Worm (Caenorhabditis elegans) whole organism, young adult: ENCODE measurements around the gene sgnh-1.

Experiments used
- B0019.2 ChIP-seq: fragments of 200-800 bp; sonication (Bioruptor generic); conservative IDR thresholded peaks from 2 replicates; pipeline ENCODE4 v1.3.6; 2022; ENCODE audit warnings: missing genetic modification reagents, missing genetic modification characterization, missing compliant biosample characterization
- B0261.1 ChIP-seq: sonication (generic microtip); optimal IDR thresholded peaks from 2 replicates; lab custom pipeline; 2016; ENCODE audit warnings: mild to moderate bottlenecking, missing genetic modification characterization, moderate library complexity, missing compliant biosample characterization
- C06A6.2 ChIP-seq: fragments of 200-800 bp; sonication (Bioruptor generic); conservative IDR thresholded peaks from 2 replicates; pipeline ENCODE4 v1.3.6; 2022; ENCODE audit warnings: missing genetic modification characterization, missing compliant biosample characterization
- C17E4.6 ChIP-seq: fragments of 200-800 bp; sonication (Bioruptor generic); IDR thresholded peaks from 2 replicates; pipeline ENCODE4 v1.3.6; 2022; ENCODE audit warnings: missing genetic modification reagents, missing genetic modification characterization, missing compliant biosample characterization
- F37B4.10 ChIP-seq: fragments of 200-800 bp; sonication (Bioruptor generic); IDR thresholded peaks from 2 replicates; pipeline ENCODE4 v1.3.6; 2022; ENCODE audit warnings: missing genetic modification characterization, missing compliant biosample characterization
- F49E8.2 ChIP-seq: sonication (generic microtip); optimal IDR thresholded peaks from 3 replicates; lab custom pipeline; 2017; ENCODE audit warnings: missing genetic modification characterization, mild to moderate bottlenecking, missing compliant biosample characterization, antibody characterized with exemption, moderate library complexity; ENCODE audit not compliant: insufficient read depth
- F57C9.4 ChIP-seq: sonication (generic microtip); optimal IDR thresholded peaks from 2 replicates; lab custom pipeline; 2017; ENCODE audit warnings: mild to moderate bottlenecking, missing genetic modification characterization, missing compliant biosample characterization
- K11D2.4 ChIP-seq: fragments of 200-800 bp; sonication (Bioruptor generic); IDR thresholded peaks from 2 replicates; pipeline ENCODE4 v1.3.6; 2022; ENCODE audit warnings: missing genetic modification reagents, missing genetic modification characterization, missing compliant biosample characterization
- attf-6 ChIP-seq: fragments of 200-800 bp; sonication (Bioruptor generic); IDR thresholded peaks from 2 replicates; pipeline ENCODE4 v1.3.6; 2022; ENCODE audit warnings: missing genetic modification reagents, missing genetic modification characterization, missing compliant biosample characterization
- bed-1 ChIP-seq: fragments of 200-800 bp; sonication (Bioruptor generic); IDR thresholded peaks from 2 replicates; pipeline ENCODE4 v1.3.6; 2022; ENCODE audit warnings: missing genetic modification reagents, missing genetic modification characterization, missing compliant biosample characterization
- ccch-3 ChIP-seq: fragments of 200-800 bp; sonication (Bioruptor generic); optimal IDR thresholded peaks from 2 replicates; lab custom pipeline; 2018; ENCODE audit warnings: mild to moderate bottlenecking, missing genetic modification characterization, missing compliant biosample characterization
- cebp-2 ChIP-seq: fragments of 200-800 bp; sonication (Bioruptor generic); IDR thresholded peaks from 2 replicates; pipeline ENCODE4 v1.3.6; 2022; ENCODE audit warnings: missing genetic modification characterization, missing compliant biosample characterization
- ceh-100 ChIP-seq: fragments of 200-800 bp; sonication (Bioruptor generic); IDR thresholded peaks from 2 replicates; pipeline ENCODE4 v1.3.6; 2022; ENCODE audit warnings: missing genetic modification reagents, missing genetic modification characterization, missing compliant biosample characterization
- ceh-27 ChIP-seq: fragments of 200-800 bp; sonication (Bioruptor generic); optimal IDR thresholded peaks from 2 replicates; lab custom pipeline; 2018; ENCODE audit warnings: mild to moderate bottlenecking, missing genetic modification characterization, moderate library complexity, missing compliant biosample characterization
- ceh-58 ChIP-seq: fragments of 200-800 bp; sonication (Bioruptor generic); IDR thresholded peaks from 2 replicates; pipeline ENCODE4 v1.3.6; 2022; ENCODE audit warnings: missing genetic modification characterization, missing compliant biosample characterization
- ceh-79 ChIP-seq: sonication (generic microtip); optimal IDR thresholded peaks from 2 replicates; lab custom pipeline; 2017; ENCODE audit warnings: mild to moderate bottlenecking, missing genetic modification characterization, missing compliant biosample characterization
- chd-7 ChIP-seq: sonication (generic microtip); optimal IDR thresholded peaks from 2 replicates; lab custom pipeline; 2016; ENCODE audit warnings: mild to moderate bottlenecking, missing genetic modification characterization, moderate library complexity, missing compliant biosample characterization
- dox-1 ChIP-seq: fragments of 200-800 bp; sonication (Bioruptor generic); IDR thresholded peaks from 2 replicates; pipeline ENCODE4 v1.3.6; 2022; ENCODE audit warnings: missing genetic modification reagents, missing genetic modification characterization, missing compliant biosample characterization
- efl-1 ChIP-seq: fragments of 150-350 bp; optimal IDR thresholded peaks from 2 replicates; lab custom pipeline; 2014; ENCODE audit warnings: missing biosample characterization, missing genetic modification reagents, missing genetic modification characterization
- egl-18 ChIP-seq: fragments of 200-800 bp; sonication (Bioruptor generic); IDR thresholded peaks from 2 replicates; pipeline ENCODE4 v1.3.6; 2022; ENCODE audit warnings: missing genetic modification reagents, missing genetic modification characterization, missing compliant biosample characterization
- ekl-4 ChIP-seq: fragments of 200-800 bp; sonication (Bioruptor generic); IDR thresholded peaks from 2 replicates; pipeline ENCODE4 v1.3.6; 2022; ENCODE audit warnings: missing genetic modification reagents, missing genetic modification characterization, missing compliant biosample characterization
- ets-4 ChIP-seq: fragments of 200-800 bp; sonication (Bioruptor generic); optimal IDR thresholded peaks from 2 replicates; lab custom pipeline; 2018; ENCODE audit warnings: mild to moderate bottlenecking, missing genetic modification characterization, missing compliant biosample characterization
- let-526 ChIP-seq: fragments of 200-800 bp; sonication (Bioruptor generic); IDR thresholded peaks from 2 replicates; pipeline ENCODE4 v1.3.6; 2022; ENCODE audit warnings: missing genetic modification reagents, missing genetic modification characterization, missing compliant biosample characterization
- let-607 ChIP-seq, 2 experiments: fragments of 200-800 bp in 1 of 2; sonication (Bioruptor generic) in 1 of 2; sonication (generic microtip) in 1 of 2; optimal IDR thresholded peaks; 2 replicates each; lab custom pipeline; 2016 to 2018; ENCODE audit warnings: mild to moderate bottlenecking in 2 of 2, missing compliant biosample characterization in 2 of 2, missing genetic modification characterization in 2 of 2, moderate library complexity in 2 of 2, missing genotype in 1 of 2
- lin-26 ChIP-seq: fragments of 200-800 bp; sonication (Bioruptor generic); IDR thresholded peaks from 2 replicates; pipeline ENCODE4 v1.3.6; 2022; ENCODE audit warnings: missing genetic modification reagents, missing genetic modification characterization, missing compliant biosample characterization
- lsl-1 ChIP-seq: fragments of 200-800 bp; sonication (Bioruptor generic); optimal IDR thresholded peaks from 2 replicates; lab custom pipeline; 2018; ENCODE audit warnings: mild to moderate bottlenecking, missing genetic modification characterization, moderate library complexity, missing compliant biosample characterization
- lsy-27 ChIP-seq: sonication (generic microtip); optimal IDR thresholded peaks from 2 replicates; lab custom pipeline; 2017; ENCODE audit warnings: missing genetic modification characterization, mild to moderate bottlenecking, missing compliant biosample characterization, antibody characterized with exemption, missing genotype, borderline replicate concordance; ENCODE audit not compliant: insufficient read depth
- madf-3 ChIP-seq: fragments of 200-800 bp; sonication (Bioruptor generic); IDR thresholded peaks from 2 replicates; pipeline ENCODE4 v1.3.6; 2022; ENCODE audit warnings: missing genetic modification reagents, missing genetic modification characterization, missing compliant biosample characterization
- madf-6 ChIP-seq: fragments of 200-800 bp; sonication (Bioruptor generic); IDR thresholded peaks from 2 replicates; pipeline ENCODE4 v1.3.6; 2022; ENCODE audit warnings: missing genetic modification reagents, missing genetic modification characterization, missing compliant biosample characterization
- mes-4 ChIP-seq: sonication (generic microtip); optimal IDR thresholded peaks from 2 replicates; lab custom pipeline; 2016; ENCODE audit warnings: missing genotype, missing genetic modification characterization, missing compliant biosample characterization
- nfyb-1 ChIP-seq: fragments of 200-800 bp; sonication (Bioruptor generic); IDR thresholded peaks from 2 replicates; pipeline ENCODE4 v1.3.6; 2022; ENCODE audit warnings: missing genetic modification reagents, missing genetic modification characterization, missing compliant biosample characterization
- nhr-120 ChIP-seq: fragments of 200-800 bp; sonication (Bioruptor generic); IDR thresholded peaks from 2 replicates; pipeline ENCODE4 v1.3.6; 2022; ENCODE audit warnings: missing genetic modification characterization, missing compliant biosample characterization
- nhr-90 ChIP-seq: sonication (generic microtip); optimal IDR thresholded peaks from 2 replicates; lab custom pipeline; 2016; ENCODE audit warnings: missing genotype, mild to moderate bottlenecking, missing genetic modification characterization, missing compliant biosample characterization
- repo-1 ChIP-seq: sonication (generic microtip); optimal IDR thresholded peaks from 2 replicates; lab custom pipeline; 2017; ENCODE audit warnings: mild to moderate bottlenecking, missing genetic modification characterization, missing compliant biosample characterization
- snpc-1.1 ChIP-seq: sonication (generic microtip); optimal IDR thresholded peaks from 2 replicates; lab custom pipeline; 2017; ENCODE audit warnings: missing genetic modification characterization, mild to moderate bottlenecking, missing compliant biosample characterization, antibody characterized with exemption, moderate library complexity, missing genotype, missing genetic modification reagents; ENCODE audit not compliant: insufficient read depth
- tbx-9 ChIP-seq: sonication (generic microtip); optimal IDR thresholded peaks from 2 replicates; lab custom pipeline; 2016; ENCODE audit warnings: borderline replicate concordance, missing genetic modification characterization, inconsistent platforms, missing compliant biosample characterization
- unc-130 ChIP-seq: sonication (generic microtip); optimal IDR thresholded peaks from 2 replicates; lab custom pipeline; 2016; ENCODE audit warnings: missing genetic modification reagents, missing genetic modification characterization, missing compliant biosample characterization
- zfh-2 ChIP-seq: fragments of 200-800 bp; sonication (Bioruptor generic); conservative IDR thresholded peaks from 2 replicates; pipeline ENCODE4 v1.3.6; 2022; ENCODE audit warnings: missing genetic modification reagents, missing genetic modification characterization, missing compliant biosample characterization
- ztf-18 ChIP-seq: sonication (generic microtip); optimal IDR thresholded peaks from 2 replicates; lab custom pipeline; 2016; ENCODE audit warnings: missing genotype, mild to moderate bottlenecking, missing genetic modification characterization, missing compliant biosample characterization
- ztf-22 ChIP-seq: fragments of 200-800 bp; sonication (Bioruptor generic); optimal IDR thresholded peaks from 2 replicates; lab custom pipeline; 2018; ENCODE audit warnings: mild to moderate bottlenecking, missing genetic modification characterization, moderate library complexity, missing compliant biosample characterization
- ztf-25 ChIP-seq: fragments of 200-800 bp; sonication (Bioruptor generic); IDR thresholded peaks from 2 replicates; pipeline ENCODE4 v1.3.6; 2022; ENCODE audit warnings: missing genetic modification reagents, missing genetic modification characterization, missing compliant biosample characterization
- ztf-28 ChIP-seq: fragments of 200-800 bp; sonication (Bioruptor generic); IDR thresholded peaks from 2 replicates; pipeline ENCODE4 v1.3.6; 2022; ENCODE audit warnings: missing genetic modification reagents, missing genetic modification characterization, missing compliant biosample characterization
- ztf-3 ChIP-seq: fragments of 200-800 bp; sonication (Bioruptor generic); optimal IDR thresholded peaks from 2 replicates; lab custom pipeline; 2018; ENCODE audit warnings: mild to moderate bottlenecking, missing genetic modification characterization, missing compliant biosample characterization

Gene sgnh-1

ce11 chrIV:4909039-4909438, 19.3 kb downstream of the sgnh-1 start, which contains the start of gene str-159:
Gene str-159, plus strand, starts transcription at chrIV:4909339.
- no peak for TF ChIP-seq madf-3 (GFP tag; lab: Robert Waterston, UW)

DNA sequence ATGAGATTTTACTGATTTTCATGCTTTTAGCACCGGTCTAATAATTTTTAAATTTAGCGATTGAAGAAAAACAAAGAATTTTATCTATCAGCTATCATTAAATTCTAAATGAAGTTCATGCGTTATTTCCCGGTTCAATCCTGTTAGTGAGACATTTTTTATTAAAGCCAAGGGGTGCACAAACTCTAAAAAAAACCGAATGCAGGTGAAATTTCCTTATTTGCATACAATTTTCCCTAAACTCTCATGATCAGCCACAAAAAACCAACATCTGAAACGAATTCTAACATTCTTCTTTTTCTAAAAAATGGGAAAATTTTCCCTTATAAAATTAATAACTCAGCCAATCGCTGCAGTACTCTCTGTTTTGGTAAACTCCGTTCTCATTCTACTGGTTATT, 23.4 kb downstream of the sgnh-1 start, which contains the start of gene str-156:
Gene str-156 (plus strand): TSS at position 301 of the 400 bp plus-strand sequence.
- TF ChIP-seq tbx-9 (tag; lab: Kevin White, UChicago) (no peak), nhr-120 (GFP tag; lab: Robert Waterston, UW) (no peak), ets-4 (GFP tag; lab: Kevin White, UChicago) (no peak), F57C9.4 (tag; lab: Kevin White, UChicago) (no peak), repo-1 (no peak), chd-7 (tag; lab: Kevin White, UChicago) (no peak), ztf-3 (GFP tag; lab: Kevin White, UChicago) (no peak), ztf-28 (GFP tag; lab: Robert Waterston, UW) (no peak), zfh-2 (GFP tag; lab: Robert Waterston, UW) (no peak), let-526 (GFP tag; lab: Robert Waterston, UW) (no peak), lsy-27 (tag; lab: Kevin White, UChicago) (no peak), nfyb-1 (GFP tag; lab: Robert Waterston, UW) (no peak), B0261.1 (tag; lab: Kevin White, UChicago) (no peak), dox-1 (GFP tag; lab: Robert Waterston, UW) (no peak), C17E4.6 (GFP tag; lab: Robert Waterston, UW) (no peak), efl-1 (GFP tag; lab: Kevin White, UChicago) (no peak), B0019.2 (GFP tag; lab: Robert Waterston, UW) (no peak), ceh-27 (GFP tag; lab: Kevin White, UChicago) (no peak)

DNA sequence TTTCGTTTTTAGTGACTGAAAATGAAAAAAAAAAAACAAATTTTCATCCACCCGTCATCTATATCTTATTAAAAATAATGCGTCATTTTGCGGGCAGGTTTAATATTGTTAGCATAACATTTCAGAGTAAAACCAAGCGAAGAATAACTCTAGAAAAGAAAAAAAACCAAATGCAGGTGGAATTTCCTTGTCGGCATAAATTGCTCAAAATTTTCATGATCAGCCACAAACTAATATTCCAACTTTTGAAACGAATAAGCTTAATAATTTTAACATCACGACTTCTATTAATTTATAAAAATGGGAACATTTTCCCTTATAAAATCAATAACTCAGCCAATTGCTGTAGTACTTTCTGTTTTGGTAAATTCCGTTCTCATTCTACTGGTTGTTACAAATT, 26.0 kb downstream of the sgnh-1 start, which contains the start of gene str-155:
Gene str-155 (plus strand): TSS at position 301 of the 400 bp plus-strand sequence.
- no peak for TF ChIP-seq C06A6.2 (GFP tag; lab: Robert Waterston, UW)
- no peak for TF ChIP-seq F37B4.10 (GFP tag; lab: Robert Waterston, UW)
- TF ChIP-seq ceh-79 (tag; lab: Kevin White, UChicago): no peak
- TF ChIP-seq ztf-22 (GFP tag; lab: Kevin White, UChicago): no peak
- TF ChIP-seq let-607 (tag; optimal IDR thresholded peaks at IDR 0.05; lab: Kevin White, UChicago): no peak
- TF ChIP-seq ekl-4: no peak
- no peak for TF ChIP-seq F49E8.2 (tag; lab: Kevin White, UChicago)
- no peak for TF ChIP-seq egl-18
- TF ChIP-seq nhr-90 (tag; lab: Kevin White, UChicago): no peak
- no peak for TF ChIP-seq madf-6 (GFP tag; lab: Robert Waterston, UW)
- TF ChIP-seq lsl-1 (GFP tag; lab: Kevin White, UChicago): no peak
- TF ChIP-seq mes-4: no peak
- no peak for TF ChIP-seq cebp-2 (GFP tag; lab: Robert Waterston, UW)
- TF ChIP-seq, all 124 proteins: peak for 0

ce11 chrIV:4917774-4918173, 28.1 kb downstream of the sgnh-1 start, which contains the start of gene str-158:
Gene str-158, plus strand, starts transcription at chrIV:4918074.
- TF ChIP-seq K11D2.4 (GFP tag; lab: Robert Waterston, UW) (no peak), unc-130 (no peak), ceh-79 (tag; lab: Kevin White, UChicago) (no peak), ceh-100 (no peak), ztf-22 (GFP tag; lab: Kevin White, UChicago) (no peak), zfh-2 (GFP tag; lab: Robert Waterston, UW) (no peak), attf-6 (no peak), bed-1 (GFP tag; lab: Robert Waterston, UW) (no peak), ztf-18 (tag; lab: Kevin White, UChicago) (no peak), ccch-3 (no peak), snpc-1.1 (tag; lab: Kevin White, UChicago) (no peak), ceh-58 (GFP tag; lab: Robert Waterston, UW) (no peak), F57C9.4 (tag; lab: Kevin White, UChicago) (no peak), ztf-25 (no peak), B0261.1 (tag; lab: Kevin White, UChicago) (no peak), lin-26 (GFP tag; lab: Robert Waterston, UW) (no peak)
